Fruit fly (Drosophila melanogaster) whole organism, prepupa: ENCODE results near the gene Abd-B.

Experiments used
- CG11902 ChIP-seq: fragments of 200-800 bp; sonication (Bioruptor generic); optimal IDR thresholded peaks from 3 replicates; lab custom pipeline; 2016; ENCODE audit warnings: missing biosample characterization, missing genetic modification characterization
- CG6854 ChIP-seq: fragments of 200-800 bp; sonication (Bioruptor generic); optimal IDR thresholded peaks from 2 replicates; lab custom pipeline; 2017; ENCODE audit warnings: missing biosample characterization, mild to moderate bottlenecking, missing genetic modification characterization
- Gug ChIP-seq: fragments of 200-800 bp; sonication (Bioruptor generic); IDR thresholded peaks from 2 replicates; pipeline ENCODE4 v1.3.6; 2022; ENCODE audit warnings: missing biosample characterization, missing genetic modification characterization
- Lpt ChIP-seq: fragments of 200-800 bp; sonication (Bioruptor generic); optimal IDR thresholded peaks from 3 replicates; lab custom pipeline; 2016; ENCODE audit warnings: missing biosample characterization, missing genetic modification characterization
- Met ChIP-seq: fragments of 200-800 bp; sonication (Bioruptor generic); optimal IDR thresholded peaks from 3 replicates; lab custom pipeline; 2016; ENCODE audit warnings: missing biosample characterization, missing genetic modification characterization
- Smox ChIP-seq: fragments of 200-800 bp; sonication (Bioruptor generic); optimal IDR thresholded peaks from 3 replicates; lab custom pipeline; 2016; ENCODE audit warnings: missing biosample characterization, missing genetic modification characterization
- ss ChIP-seq, 2 experiments: fragments of 200-800 bp; sonication (Bioruptor generic); optimal IDR thresholded peaks; 2 replicates in 1 of 2; 3 replicates in 1 of 2; lab custom pipeline; 2017 to 2018; ENCODE audit warnings: mild to moderate bottlenecking in 2 of 2, missing biosample characterization in 2 of 2, missing genetic modification characterization in 2 of 2, moderate library complexity in 1 of 2
- vri ChIP-seq: fragments of 200-800 bp; sonication (Bioruptor generic); optimal IDR thresholded peaks from 3 replicates; lab custom pipeline; 2016; ENCODE audit warnings: missing biosample characterization, mild to moderate bottlenecking, missing genetic modification characterization

DNA sequence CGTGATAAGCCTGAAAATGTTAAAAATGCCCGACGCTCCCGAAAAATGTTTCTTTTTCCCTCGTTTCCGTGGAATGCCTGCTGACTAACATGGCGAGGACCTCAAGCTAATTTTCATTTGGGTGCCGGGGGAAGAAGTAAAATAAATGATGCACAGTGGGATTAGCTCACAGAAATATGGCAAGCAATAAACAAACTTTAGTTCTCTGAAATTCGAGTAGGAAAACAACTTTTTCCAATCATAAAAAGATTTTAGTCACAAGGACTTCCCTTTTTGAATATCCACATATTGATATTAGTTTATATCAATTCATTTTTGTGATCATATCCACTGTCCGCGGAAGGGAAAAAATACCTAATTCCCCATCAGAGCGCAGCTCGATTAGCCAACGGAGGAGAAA lies 30.8 kb downstream of the Abd-B start:
- TF ChIP-seq CG11902 (GFP tag; lab: Kevin White, UChicago) (no peak), vri (GFP tag; lab: Kevin White, UChicago) (no peak), Lpt (GFP tag; lab: Kevin White, UChicago) (no peak), ss (GFP tag; optimal IDR thresholded peaks at IDR 0.05; lab: Kevin White, UChicago) (no peak), Smox (no peak), Met (GFP tag; lab: Kevin White, UChicago) (no peak), Gug (GFP tag; lab: Robert Waterston, UW) (no peak), CG6854 (GFP tag; lab: Kevin White, UChicago) (no peak)
